Worm (Caenorhabditis elegans) whole organism, young adult: ENCODE data around the gene fbxa-163.
"Not testable (repeated sequence)": the region's sequence is repeated elsewhere in the genome, so short reads cannot be mapped to it uniquely, and the experiment has no call there.

Experiments used
- B0035.1 ChIP-seq: sonication (generic microtip); optimal IDR thresholded peaks from 2 replicates; lab custom pipeline; 2016; ENCODE audit warnings: missing genetic modification characterization, mild to moderate bottlenecking, missing compliant biosample characterization, missing genotype, missing genetic modification reagents
- F39B2.1 ChIP-seq: fragments of 200-800 bp; sonication (Bioruptor generic); IDR thresholded peaks from 2 replicates; pipeline ENCODE4 v1.3.6; 2022; ENCODE audit warnings: missing genetic modification reagents, missing genetic modification characterization, missing compliant biosample characterization

DNA sequence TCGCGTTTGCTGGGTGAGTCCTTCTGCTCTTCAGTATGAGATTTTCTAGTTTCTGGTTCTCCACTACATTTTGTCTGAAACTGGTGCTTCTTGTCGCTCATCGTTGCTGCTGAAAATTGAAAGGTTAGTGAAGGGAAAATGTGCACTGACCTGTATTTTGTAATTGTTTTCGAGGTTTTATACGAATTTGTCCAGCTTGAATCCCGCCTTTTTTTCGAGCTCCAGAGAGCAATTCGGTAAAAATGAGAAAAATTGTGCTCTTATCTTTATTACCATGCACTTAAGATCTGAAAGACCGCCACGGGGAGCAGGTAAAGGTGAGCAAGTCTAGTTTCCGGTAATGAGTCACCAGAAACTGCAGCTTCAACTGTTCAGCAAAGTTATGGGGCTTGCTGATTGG is 17.3 kb upstream of the fbxa-163 start, which contains the start of gene C08E3.15:
- not testable (repeated sequence) for TF ChIP-seq F39B2.1, B0035.1
